Worm (Caenorhabditis elegans): ENCODE measurements around the gene cul-6.

cul-6 gene

ce11 chrIV:12621483-12622078 lies 31.3 kb upstream of the cul-6 start:
- TF ChIP-seq unc-55 (GFP tag; optimal IDR thresholded peaks at IDR 0.05): peak; percentile 61
- TF ChIP-seq lsy-2 (tag; optimal IDR thresholded peaks at IDR 0.05): peak; percentile 5 to 59
- TF ChIP-seq nhr-129 (tag; optimal IDR thresholded peaks at IDR 0.05): peak; percentile 25
- peak; percentile 40 for TF ChIP-seq C34F6.9 (tag; optimal IDR thresholded peaks at IDR 0.05)
- peak; percentile 20 for TF ChIP-seq crh-2 (tag; optimal IDR thresholded peaks at IDR 0.05)
- TF ChIP-seq lin-13 (GFP tag; optimal IDR thresholded peaks at IDR 0.05): peak; percentile 19

DNA sequence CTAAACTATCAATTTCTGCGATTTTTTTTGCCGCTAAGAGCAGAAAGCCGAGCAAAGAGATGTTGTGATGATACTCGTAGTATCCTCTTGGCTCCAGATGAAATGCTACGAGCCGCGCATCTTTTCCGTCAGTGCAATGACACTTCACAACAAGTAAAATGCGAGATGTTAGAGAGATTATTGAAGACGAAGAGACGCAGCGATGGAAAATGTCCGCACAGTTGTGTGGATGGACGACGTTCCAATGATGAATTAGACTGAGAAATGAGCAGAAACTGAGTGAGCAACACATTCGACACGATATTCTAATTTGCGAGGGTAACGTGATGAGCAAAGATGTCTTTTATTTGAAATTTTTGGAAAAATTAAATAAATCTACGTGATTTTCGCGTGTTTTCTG lies 30.7 kb upstream of the cul-6 start:
- TF ChIP-seq elt-1 (tag; optimal IDR thresholded peaks at IDR 0.05) (no peak), mbf-1 (tag; optimal IDR thresholded peaks at IDR 0.05) (no peak), R02D3.7 (tag; optimal IDR thresholded peaks at IDR 0.05) (no peak), nhr-6 (tag; optimal IDR thresholded peaks at IDR 0.05) (no peak), nhr-21 (tag; optimal IDR thresholded peaks at IDR 0.05) (no peak), unc-39 (tag; optimal IDR thresholded peaks at IDR 0.05) (no peak)

ce11 chrIV:12618877-12619276 lies 28.6 kb upstream of the cul-6 start:
- TF ChIP-seq F13H6.1 (tag; optimal IDR thresholded peaks at IDR 0.05) (no peak), unc-62 (GFP tag; optimal IDR thresholded peaks at IDR 0.05) (no peak), ama-1 (optimal IDR thresholded peaks at IDR 0.05) (no peak), Y55F3AM.14 (GFP tag; optimal IDR thresholded peaks at IDR 0.05) (no peak), sem-4 (tag; optimal IDR thresholded peaks at IDR 0.05) (no peak)

ce11 chrIV:12617934-12618333 lies 27.7 kb upstream of the cul-6 start:
- no peak for TF ChIP-seq ZK546.5 (tag; optimal IDR thresholded peaks at IDR 0.05)
- TF ChIP-seq nhr-237 (tag; optimal IDR thresholded peaks at IDR 0.05): no peak
- TF ChIP-seq lin-11 (tag; optimal IDR thresholded peaks at IDR 0.05): no peak
- no peak for TF ChIP-seq ceh-16 (tag; optimal IDR thresholded peaks at IDR 0.05)
- no peak for TF ChIP-seq snpc-4 (tag; optimal IDR thresholded peaks at IDR 0.05)
- no peak for TF ChIP-seq mdl-1 (tag; optimal IDR thresholded peaks at IDR 0.05)
- TF ChIP-seq lin-13 (GFP tag; optimal IDR thresholded peaks at IDR 0.05): no peak
- TF ChIP-seq nhr-23 (tag; optimal IDR thresholded peaks at IDR 0.05): no peak
- no peak for TF ChIP-seq lsy-2 (tag; optimal IDR thresholded peaks at IDR 0.05)
- no peak for TF ChIP-seq sem-4 (tag; optimal IDR thresholded peaks at IDR 0.05)
- TF ChIP-seq crh-2 (tag; optimal IDR thresholded peaks at IDR 0.05): no peak
- TF ChIP-seq nhr-21 (tag; optimal IDR thresholded peaks at IDR 0.05): no peak
- TF ChIP-seq nhr-10 (tag; optimal IDR thresholded peaks at IDR 0.05): no peak
- no peak for TF ChIP-seq nhr-6 (tag; optimal IDR thresholded peaks at IDR 0.05)
- TF ChIP-seq ceh-82 (tag; optimal IDR thresholded peaks at IDR 0.05): no peak
- TF ChIP-seq nhr-77 (tag; optimal IDR thresholded peaks at IDR 0.05): no peak
- no peak for TF ChIP-seq nhr-25 (tag; optimal IDR thresholded peaks at IDR 0.05)
- no peak for TF ChIP-seq skn-1 (tag; optimal IDR thresholded peaks at IDR 0.05)
- no peak for TF ChIP-seq nhr-129 (tag; optimal IDR thresholded peaks at IDR 0.05)
- TF ChIP-seq nhr-12 (tag; optimal IDR thresholded peaks at IDR 0.05): no peak

DNA sequence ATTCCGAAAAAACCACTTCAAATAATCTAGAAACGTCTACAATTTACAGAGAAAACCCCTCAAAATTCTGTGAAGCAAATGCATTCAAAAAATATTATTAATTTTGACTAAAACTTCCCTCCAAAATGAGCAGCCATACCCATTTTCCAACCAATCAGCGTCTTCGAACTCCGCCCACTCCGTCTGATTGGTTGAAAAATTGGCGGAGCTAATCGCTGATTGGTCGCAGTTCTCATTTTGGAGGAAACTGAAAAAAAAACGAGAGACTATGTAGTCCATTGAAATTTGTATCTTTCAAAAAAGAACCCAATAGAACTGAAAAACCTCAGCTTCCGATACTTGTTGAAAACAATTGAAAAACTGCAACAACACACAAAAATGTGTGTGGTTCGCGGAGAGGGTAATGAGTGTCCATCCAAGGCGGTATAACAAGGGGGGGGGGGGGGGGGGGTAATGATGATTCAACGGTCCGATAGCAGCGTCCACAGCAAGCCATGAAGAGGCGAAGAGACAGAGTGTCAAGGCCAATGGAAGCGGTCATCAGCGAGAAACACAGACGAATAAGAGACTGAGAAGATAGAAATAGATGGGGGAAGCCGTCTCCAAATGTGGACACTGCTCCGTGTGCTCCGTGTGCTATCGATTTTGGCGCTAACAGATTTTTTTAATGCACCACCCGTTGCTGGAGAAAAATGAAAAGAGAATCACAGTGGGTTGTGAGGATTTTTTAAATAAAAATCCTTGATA lies 26.9 kb upstream of the cul-6 start:
- TF ChIP-seq nhr-77 (tag; optimal IDR thresholded peaks at IDR 0.05) (no peak), unc-55 (GFP tag; optimal IDR thresholded peaks at IDR 0.05) (peak; percentile 26), sma-9 (GFP tag; optimal IDR thresholded peaks at IDR 0.05) (peak; percentile 27), sma-9 (tag; optimal IDR thresholded peaks at IDR 0.05) (no peak)

- TF ChIP-seq C34F6.9 (tag; optimal IDR thresholded peaks at IDR 0.05) (peak; percentile 17), nhr-129 (tag; optimal IDR thresholded peaks at IDR 0.05) (peak; percentile 33), unc-55 (GFP tag; optimal IDR thresholded peaks at IDR 0.05) (no peak), nhr-10 (tag; optimal IDR thresholded peaks at IDR 0.05) (no peak), mbf-1 (tag; optimal IDR thresholded peaks at IDR 0.05) (no peak), F13H6.1 (tag; optimal IDR thresholded peaks at IDR 0.05) (peak; percentile 27), sma-9 (GFP tag; optimal IDR thresholded peaks at IDR 0.05) (no peak), sma-9 (tag; optimal IDR thresholded peaks at IDR 0.05) (no peak)
Measured at ce11 chrIV:12615122-12615745, 25.0 kb upstream of the cul-6 start.
